Worm (Caenorhabditis elegans): ENCODE measurements around the gene C25H3.14.

Gene C25H3.14

DNA sequence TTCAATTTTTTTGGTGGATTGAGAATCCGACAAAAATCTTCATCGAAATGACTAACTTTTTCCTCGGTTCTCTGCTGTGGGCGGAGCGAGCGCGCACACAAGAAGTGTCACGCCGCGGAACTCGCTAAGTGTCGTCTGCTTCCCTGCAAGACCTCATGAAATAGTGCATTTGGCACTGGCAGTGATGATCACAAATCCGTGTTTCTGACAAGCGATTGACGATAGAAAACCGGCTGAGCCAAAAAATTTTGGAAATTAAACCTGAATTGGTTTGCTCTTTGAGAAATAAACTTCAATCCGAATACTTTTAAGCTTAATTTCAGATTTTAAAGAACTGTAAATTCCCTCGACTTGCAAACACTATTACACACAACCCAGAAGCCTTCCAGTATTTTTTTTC, 6.6 kb downstream of the C25H3.14 start (continued):
- peak; percentile 84 for TF ChIP-seq ama-1 (optimal IDR thresholded peaks at IDR 0.05)
- no peak for TF ChIP-seq pqm-1 (tag; optimal IDR thresholded peaks at IDR 0.05)
- no peak for TF ChIP-seq mef-2 (tag; optimal IDR thresholded peaks at IDR 0.05)
- TF ChIP-seq zip-4 (GFP tag; optimal IDR thresholded peaks at IDR 0.05): peak; percentile 58
- TF ChIP-seq nhr-28 (tag; optimal IDR thresholded peaks at IDR 0.05): no peak
- no peak for TF ChIP-seq fkh-8 (tag; optimal IDR thresholded peaks at IDR 0.05)
- TF ChIP-seq aha-1 (tag; optimal IDR thresholded peaks at IDR 0.05): no peak
- peak; percentile 91 for TF ChIP-seq nhr-85 (tag)
- no peak for TF ChIP-seq egl-13 (tag; optimal IDR thresholded peaks at IDR 0.05)
- peak; percentile 53 for TF ChIP-seq lin-13 (GFP tag; optimal IDR thresholded peaks at IDR 0.05)
- peak; percentile 87 for TF ChIP-seq elt-2 (tag; optimal IDR thresholded peaks at IDR 0.05)
- TF ChIP-seq pag-3 (tag; optimal IDR thresholded peaks at IDR 0.05; ENCODE audit: borderline replicate concordance, insufficient read depth): no peak
- TF ChIP-seq nhr-47 (tag; optimal IDR thresholded peaks at IDR 0.05): peak; percentile 89
- peak; percentile 56 to 69 for TF ChIP-seq efl-1 (optimal IDR thresholded peaks at IDR 0.05)
- peak; percentile 32 to 95 for TF ChIP-seq efl-1 (GFP tag; optimal IDR thresholded peaks at IDR 0.05 in 1 of 2)
- TF ChIP-seq nhr-77 (tag; optimal IDR thresholded peaks at IDR 0.05): peak; percentile 60
- TF ChIP-seq snu-23 (GFP tag; optimal IDR thresholded peaks at IDR 0.05): peak; percentile 84
- TF ChIP-seq lsy-2 (tag; optimal IDR thresholded peaks at IDR 0.05): peak; percentile 55 to 77
- TF ChIP-seq vab-15 (tag; optimal IDR thresholded peaks at IDR 0.05): no peak
- no peak for TF ChIP-seq zag-1 (tag; optimal IDR thresholded peaks at IDR 0.05)
- TF ChIP-seq irx-1 (tag; optimal IDR thresholded peaks at IDR 0.05): peak; percentile 58
- TF ChIP-seq C04F5.9 (tag; optimal IDR thresholded peaks at IDR 0.05): peak; percentile 25
- peak; percentile 75 for TF ChIP-seq tbx-2 (tag; optimal IDR thresholded peaks at IDR 0.05)
- TF ChIP-seq efl-3 (GFP tag; optimal IDR thresholded peaks at IDR 0.05): no peak
- peak; percentile 45 to 72 for TF ChIP-seq lin-35 (GFP tag; optimal IDR thresholded peaks at IDR 0.05)
- no peak for TF ChIP-seq C34B4.2 (tag; optimal IDR thresholded peaks at IDR 0.05)
- peak in 1 of 6 experiments; percentile 35 for TF ChIP-seq elt-3 (tag; optimal IDR thresholded peaks at IDR 0.05)
- TF ChIP-seq dpl-1 (GFP tag; optimal IDR thresholded peaks at IDR 0.05): peak; percentile 40 to 50 (median 43)
- TF ChIP-seq ceh-82 (tag; optimal IDR thresholded peaks at IDR 0.05): peak; percentile 44 to 80 (median 70)
- no peak for TF ChIP-seq fkh-4 (tag; optimal IDR thresholded peaks at IDR 0.05; ENCODE audit: borderline replicate concordance)
- TF ChIP-seq hpl-2 (GFP tag; optimal IDR thresholded peaks at IDR 0.05): no peak
- TF ChIP-seq nhr-19 (GFP tag; conservative IDR thresholded peaks at IDR 0.05): peak; percentile 89
- TF ChIP-seq aly-2 (tag; optimal IDR thresholded peaks at IDR 0.05): peak; percentile 49
- TF ChIP-seq grh-1 (GFP tag; IDR thresholded peaks at IDR 0.05): peak; percentile 67
- TF ChIP-seq swsn-7 (tag; optimal IDR thresholded peaks at IDR 0.05): peak; percentile 78
- no peak for TF ChIP-seq nhr-237 (tag; optimal IDR thresholded peaks at IDR 0.05)
- no peak for TF ChIP-seq sox-4 (tag; optimal IDR thresholded peaks at IDR 0.05)
- TF ChIP-seq ceh-63 (GFP tag; optimal IDR thresholded peaks at IDR 0.05): no peak
- no peak for TF ChIP-seq ces-1 (GFP tag; optimal IDR thresholded peaks at IDR 0.05)
- TF ChIP-seq unc-130 (tag; optimal IDR thresholded peaks at IDR 0.05): peak; percentile 43
- TF ChIP-seq ztf-4 (tag; optimal IDR thresholded peaks at IDR 0.05): peak; percentile 12
- no peak for TF ChIP-seq ceh-90 (tag; optimal IDR thresholded peaks at IDR 0.05)
- TF ChIP-seq lin-39 (tag; optimal IDR thresholded peaks at IDR 0.05): peak; percentile 87
- peak; percentile 89 for TF ChIP-seq nhr-71 (tag; optimal IDR thresholded peaks at IDR 0.05)
- peak; percentile 70 for TF ChIP-seq fos-1 (tag; optimal IDR thresholded peaks at IDR 0.05)
- TF ChIP-seq lin-14 (GFP tag; optimal IDR thresholded peaks at IDR 0.05): peak; percentile 71
- peak; percentile 9 for TF ChIP-seq jun-1 (tag; optimal IDR thresholded peaks at IDR 0.05)

All from whole organism, L1 larva.